Worm (Caenorhabditis elegans): Measurements from ENCODE around the gene F46G10.1.

- TF ChIP-seq flt-1 (GFP tag; IDR thresholded peaks at IDR 0.05) = no peak
- TF ChIP-seq ztf-23 (GFP tag; IDR thresholded peaks at IDR 0.05) = no peak
- no peak for TF ChIP-seq T22C8.4 (GFP tag; IDR thresholded peaks at IDR 0.05)
Observed at ce11 chrX:13323697-13324096, 12.1 kb upstream of the F46G10.1 start.
